Fruit fly (Drosophila melanogaster): Measurements from ENCODE around the gene CG12426.

Gene CG12426

DNA sequence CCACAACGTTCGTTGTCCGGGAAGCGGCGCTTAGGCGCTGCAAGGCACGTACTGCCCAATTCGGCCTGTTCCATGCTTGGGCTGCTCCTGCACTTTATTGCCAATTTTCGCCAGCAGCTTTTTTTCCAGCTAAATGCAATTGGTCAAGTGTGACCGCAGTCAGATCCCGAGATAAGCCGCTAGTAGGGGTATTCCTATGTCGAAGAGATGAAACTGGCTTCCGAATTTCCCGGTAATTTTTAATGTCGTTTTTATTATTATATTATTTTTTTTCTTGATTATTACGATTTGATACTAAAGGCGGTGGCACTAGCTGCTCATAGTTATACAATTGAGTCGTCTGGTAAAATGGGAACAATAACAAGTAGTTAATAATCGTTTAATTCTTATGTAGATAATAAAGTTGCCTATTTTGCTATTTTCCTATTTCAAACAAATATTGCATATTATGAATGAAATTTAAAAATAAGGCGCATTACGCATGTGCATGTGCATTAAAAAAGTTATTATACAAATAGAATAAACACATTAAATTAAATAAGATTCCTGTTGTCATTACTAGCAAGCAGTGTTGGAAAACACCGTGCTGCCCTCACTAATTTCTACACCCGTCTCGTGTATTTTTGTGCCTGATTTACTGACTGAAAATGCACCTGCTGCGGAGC is 44.3 kb upstream of the CG12426 start, which contains the start of the genes CG5003 and mRpS22 (continued):
- TF ChIP-seq Bdp1 (GFP tag; optimal IDR thresholded peaks at IDR 0.05) (peak; percentile 13), bigmax (GFP tag; optimal IDR thresholded peaks at IDR 0.05) (no peak), Sox102F (GFP tag; optimal IDR thresholded peaks at IDR 0.05) (peak; percentile 59), Max (GFP tag; optimal IDR thresholded peaks at IDR 0.05) (peak; percentile 63), sc (optimal IDR thresholded peaks at IDR 0.05) (no peak), sc (GFP tag; optimal IDR thresholded peaks at IDR 0.05) (no peak), D19B (GFP tag; optimal IDR thresholded peaks at IDR 0.05) (peak; percentile 45), NfI (GFP tag; optimal IDR thresholded peaks at IDR 0.05) (peak; percentile 58), Poxn (GFP tag; IDR thresholded peaks at IDR 0.05) (no peak), C15 (GFP tag; IDR thresholded peaks at IDR 0.05) (no peak), Atf3 (GFP tag; optimal IDR thresholded peaks at IDR 0.05) (peak; percentile 11), p53 (GFP tag; optimal IDR thresholded peaks at IDR 0.05) (no peak), E2f1 (GFP tag; IDR thresholded peaks at IDR 0.05) (no peak), CG7372 (GFP tag; IDR thresholded peaks at IDR 0.05) (peak; percentile 52; the same call in 1 of the 2 replicates), Dfd (GFP tag; optimal IDR thresholded peaks at IDR 0.05) (peak in 1 of 2 experiments; percentile 65), Usf (GFP tag; optimal IDR thresholded peaks at IDR 0.05) (no peak), CG42726 (GFP tag; IDR thresholded peaks at IDR 0.05; ENCODE audit: partially characterized antibody) (no peak), Nf-YB (GFP tag; optimal IDR thresholded peaks at IDR 0.05) (peak; percentile 42), onecut (GFP tag; IDR thresholded peaks at IDR 0.05) (peak; percentile 9; the same call in 1 of the 2 replicates), CG10274 (GFP tag; optimal IDR thresholded peaks at IDR 0.05) (no peak), CG15601 (tag; optimal IDR thresholded peaks at IDR 0.05) (peak; percentile 48), CG34224 (GFP tag; IDR thresholded peaks at IDR 0.05; ENCODE audit: partially characterized antibody) (peak; percentile 6; the same call in 1 of the 3 replicates), row (GFP tag; IDR thresholded peaks at IDR 0.05) (peak; percentile 83), CG2129 (GFP tag; IDR thresholded peaks at IDR 0.05; ENCODE audit: partially characterized antibody) (no peak), CG16863 (GFP tag; optimal IDR thresholded peaks at IDR 0.05) (no peak), CG17385 (GFP tag; optimal IDR thresholded peaks at IDR 0.05) (peak; percentile 55), CG4730 (GFP tag; IDR thresholded peaks at IDR 0.05) (peak; percentile 37; the same call in 1 of the 2 replicates), usp (GFP tag; optimal IDR thresholded peaks at IDR 0.05) (no peak), her (GFP tag; optimal IDR thresholded peaks at IDR 0.05) (no peak), dan (GFP tag; IDR thresholded peaks at IDR 0.05) (no peak), CG11247 (GFP tag; IDR thresholded peaks at IDR 0.05) (no peak; the same call in 1 of the 2 replicates), CG17186 (GFP tag; optimal IDR thresholded peaks at IDR 0.05) (no peak), CG3163 (GFP tag; optimal IDR thresholded peaks at IDR 0.05) (no peak), CG15073 (GFP tag; optimal IDR thresholded peaks at IDR 0.05) (no peak), sna (GFP tag; IDR thresholded peaks at IDR 0.05; ENCODE audit: partially characterized antibody) (no peak), ttk (GFP tag; IDR thresholded peaks at IDR 0.05) (0 out of 2 replicates have a peak, but pooled peaks have one; percentile 5), crol (GFP tag; IDR thresholded peaks at IDR 0.05) (no peak), unpg (GFP tag; optimal IDR thresholded peaks at IDR 0.05) (peak; percentile 38), gt (GFP tag; IDR thresholded peaks at IDR 0.05) (no peak), pnt (GFP tag; optimal IDR thresholded peaks at IDR 0.05) (no peak), chinmo (GFP tag; IDR thresholded peaks at IDR 0.05; ENCODE audit: partially characterized antibody) (0 out of 4 replicates have a peak, but pooled peaks have one; percentile 32), CG10366 (GFP tag; IDR thresholded peaks at IDR 0.05) (peak; percentile 23), CG5953 (GFP tag; IDR thresholded peaks at IDR 0.05) (no peak), Nf-YC (tag; optimal IDR thresholded peaks at IDR 0.05) (peak; percentile 73), CG13775 (GFP tag; optimal IDR thresholded peaks at IDR 0.05) (peak; percentile 75), jumu (GFP tag; optimal IDR thresholded peaks at IDR 0.05) (no peak), CG14965 (GFP tag; optimal IDR thresholded peaks at IDR 0.05; ENCODE audit: borderline replicate concordance) (no peak), CG8478 (optimal IDR thresholded peaks at IDR 0.05) (no peak), Dbx (GFP tag; IDR thresholded peaks at IDR 0.05) (peak; percentile 17; the same call in 2 of the 3 replicates), tio (GFP tag; optimal IDR thresholded peaks at IDR 0.05) (no peak)

Measured in whole organism, embryonic.